Worm (Caenorhabditis elegans) whole organism, L4 larva: Measurements from ENCODE around the gene emb-30.

Experiments used
- F37D6.2 ChIP-seq: sonication (generic microtip); optimal IDR thresholded peaks from 2 replicates; lab custom pipeline; 2016; ENCODE audit warnings: mild to moderate bottlenecking, missing genetic modification characterization, missing compliant biosample characterization
- ceh-32 ChIP-seq: sonication (generic microtip); optimal IDR thresholded peaks from 2 replicates; lab custom pipeline; 2016; ENCODE audit warnings: mild to moderate bottlenecking, missing genetic modification characterization, missing compliant biosample characterization; ENCODE audit not compliant: poor library complexity
- egl-27 ChIP-seq: sonication (generic microtip); optimal IDR thresholded peaks from 3 replicates; lab custom pipeline; 2017; ENCODE audit warnings: missing biosample characterization, missing genetic modification reagents, missing genetic modification characterization
- nhr-11 ChIP-seq: fragments of 150-350 bp; optimal IDR thresholded peaks from 2 replicates; lab custom pipeline; 2014; ENCODE audit warnings: missing biosample characterization, missing genetic modification characterization
- snpc-4 ChIP-seq: fragments of 150-350 bp; optimal IDR thresholded peaks from 2 replicates; lab custom pipeline; 2014; ENCODE audit warnings: missing biosample characterization, missing genetic modification characterization

ce11 chrIII:9483716-9484115 is 42.5 kb upstream of the emb-30 start:
- TF ChIP-seq ceh-32 (tag; lab: Kevin White, UChicago) (no peak), nhr-11 (peak; percentile 21), F37D6.2 (tag; lab: Kevin White, UChicago) (no peak), snpc-4 (no peak), egl-27 (no peak)
